Worm (Caenorhabditis elegans): ENCODE data around the gene asm-3.

DNA sequence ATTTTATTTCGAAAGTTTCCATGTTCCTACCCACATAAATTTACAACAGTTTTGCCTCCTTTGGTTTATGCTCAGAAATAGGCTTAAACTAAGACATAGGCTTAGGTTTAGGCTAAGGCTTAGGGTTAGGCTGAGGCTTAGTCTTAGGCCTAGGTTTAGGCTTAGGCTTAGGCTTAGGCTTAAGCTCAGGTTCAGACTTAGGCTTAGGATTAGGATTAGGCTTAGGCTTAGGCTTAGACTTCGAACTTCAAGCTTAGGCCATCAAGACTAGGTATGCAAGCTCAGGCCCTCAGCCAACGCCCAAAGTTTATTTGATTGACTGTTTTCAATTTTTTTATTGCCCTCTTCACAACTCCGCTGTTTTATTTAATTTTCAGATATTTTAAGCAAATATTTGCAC, 22.2 kb upstream of the asm-3 start:
- TF ChIP-seq lin-35 (GFP tag; optimal IDR thresholded peaks at IDR 0.05) (no peak), dpl-1 (GFP tag; optimal IDR thresholded peaks at IDR 0.05) (no peak), hlh-26 (GFP tag; conservative IDR thresholded peaks at IDR 0.05) (no peak), lsl-1 (GFP tag; optimal IDR thresholded peaks at IDR 0.05) (no peak), snpc-4 (GFP tag; optimal IDR thresholded peaks at IDR 0.05) (no peak), snpc-4 (tag; optimal IDR thresholded peaks at IDR 0.05) (no peak), F33H1.4 (GFP tag; IDR thresholded peaks at IDR 0.05) (no peak), egl-44 (GFP tag; IDR thresholded peaks at IDR 0.05) (no peak)
